Worm (Caenorhabditis elegans) whole organism, young adult: ENCODE results near the gene F48G7.4.

ENCODE experiments used
- ZK185.1 ChIP-seq: sonication (generic microtip); optimal IDR thresholded peaks from 2 replicates; lab custom pipeline; 2016; ENCODE audit warnings: mild to moderate bottlenecking, missing genetic modification characterization, missing compliant biosample characterization; ENCODE audit not compliant: poor library complexity, severe bottlenecking
- ama-1 ChIP-seq, 3 experiments: fragments of 150-350 bp in 1 of 3; sonication (generic microtip) in 2 of 3; optimal IDR thresholded peaks; 2 replicates each; lab custom pipeline; 2014 to 2018; ENCODE audit warnings: missing biosample characterization in 2 of 3, missing genetic modification characterization in 2 of 3, missing genetic modification reagents in 2 of 3
- lin-54 ChIP-seq: fragments of 200-800 bp; sonication (Bioruptor generic); optimal IDR thresholded peaks from 2 replicates; lab custom pipeline; 2018; ENCODE audit warnings: mild to moderate bottlenecking, missing genetic modification characterization, missing compliant biosample characterization
- madf-6 ChIP-seq: fragments of 200-800 bp; sonication (Bioruptor generic); IDR thresholded peaks from 2 replicates; pipeline ENCODE4 v1.3.6; 2022; ENCODE audit warnings: missing genetic modification reagents, missing genetic modification characterization, missing compliant biosample characterization
- nfya-1 ChIP-seq: sonication (generic microtip); optimal IDR thresholded peaks from 2 replicates; lab custom pipeline; 2017; ENCODE audit warnings: antibody characterized with exemption, missing compliant biosample characterization, missing genetic modification characterization, borderline replicate concordance; ENCODE audit not compliant: insufficient read depth
- rpc-1 ChIP-seq, 2 experiments: fragments of 150-350 bp in 1 of 2; sonication (generic microtip) in 1 of 2; optimal IDR thresholded peaks; 2 replicates each; lab custom pipeline; 2014 to 2018; ENCODE audit warnings: missing biosample characterization in 1 of 2, missing genetic modification characterization in 1 of 2, missing genetic modification reagents in 1 of 2, missing genotype in 1 of 2
- snpc-4 ChIP-seq, 5 experiments: fragments of 150-350 bp in 1 of 5; sonication (generic microtip) in 4 of 5; optimal IDR thresholded peaks; 2 replicates each; lab custom pipeline; 2014 to 2018; ENCODE audit warnings: missing genetic modification characterization in 5 of 5, missing biosample characterization in 3 of 5, antibody characterized with exemption in 2 of 5, mild to moderate bottlenecking in 2 of 5, missing compliant biosample characterization in 2 of 5, missing genotype in 2 of 5, moderate library complexity in 2 of 5, missing genetic modification reagents in 1 of 5
- somi-1 ChIP-seq: fragments of 200-800 bp; sonication (Bioruptor generic); optimal IDR thresholded peaks from 2 replicates; lab custom pipeline; 2018; ENCODE audit warnings: mild to moderate bottlenecking, missing genetic modification characterization, missing compliant biosample characterization
- unc-62 ChIP-seq: fragments of 150-350 bp; optimal IDR thresholded peaks from 2 replicates; lab custom pipeline; 2014; ENCODE audit warnings: missing biosample characterization, missing genetic modification reagents, missing genetic modification characterization

DNA sequence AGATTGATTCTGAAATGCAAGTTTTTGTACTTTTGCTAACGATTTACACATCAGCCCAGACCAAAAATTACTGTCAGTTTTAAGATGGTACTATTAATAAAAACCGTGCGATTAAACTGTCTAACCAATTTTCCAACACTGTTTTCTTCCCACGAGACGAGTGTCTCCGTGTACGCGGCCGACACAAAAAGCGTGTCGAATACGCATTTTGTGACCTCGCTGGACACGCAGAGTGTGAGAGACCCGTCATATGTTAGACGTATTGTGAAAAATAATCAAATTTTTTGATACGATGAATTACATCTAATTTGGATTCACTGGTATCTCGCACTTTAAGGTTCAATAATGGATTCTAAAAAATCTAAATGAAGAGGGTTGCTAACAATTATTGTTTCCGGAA lies 16.4 kb downstream of the F48G7.4 start:
- no peak for TF ChIP-seq madf-6
- no peak for TF ChIP-seq ama-1 (optimal IDR thresholded peaks at IDR 0.05; lab: Kevin White, UChicago)
- no peak for TF ChIP-seq ama-1 (GFP tag; optimal IDR thresholded peaks at IDR 0.05; lab: Kevin White, UChicago)
- no peak for TF ChIP-seq unc-62 (GFP tag; lab: Kevin White, UChicago)
- no peak for TF ChIP-seq rpc-1 (optimal IDR thresholded peaks at IDR 0.05; lab: Kevin White, UChicago)
- no peak for TF ChIP-seq rpc-1 (tag; optimal IDR thresholded peaks at IDR 0.05; lab: Kevin White, UChicago)
- TF ChIP-seq snpc-4 (GFP tag; optimal IDR thresholded peaks at IDR 0.05; lab: Kevin White, UChicago): no peak
- peak; percentile 66 to 91 (median 82) for TF ChIP-seq snpc-4 (tag; optimal IDR thresholded peaks at IDR 0.05; lab: Kevin White, UChicago)
- TF ChIP-seq ZK185.1: no peak
- no peak for TF ChIP-seq nfya-1 (tag; lab: Kevin White, UChicago)
- no peak for TF ChIP-seq somi-1 (GFP tag; lab: Kevin White, UChicago)
- TF ChIP-seq lin-54: no peak
